Worm (Caenorhabditis elegans) whole organism, L1 larva: ENCODE measurements around the gene F40G9.12.

Experiments used
- C04F5.9 ChIP-seq: sonication (generic microtip); optimal IDR thresholded peaks from 2 replicates; lab custom pipeline; 2016; ENCODE audit warnings: missing genetic modification characterization, missing compliant biosample characterization
- aha-1 ChIP-seq: fragments of 150-350 bp; optimal IDR thresholded peaks from 2 replicates; lab custom pipeline; 2014; ENCODE audit warnings: missing biosample characterization, missing genetic modification characterization
- efl-1 ChIP-seq, 4 experiments: fragments of 150-350 bp; optimal IDR thresholded peaks in 3 of 4; peaks in 1 of 4; 1 replicate in 1 of 4; 2 replicates in 3 of 4; lab custom pipeline; 2014; ENCODE audit warnings: missing biosample characterization in 2 of 4, missing genetic modification characterization in 2 of 4, missing genetic modification reagents in 2 of 4
- lin-39 ChIP-seq: fragments of 150-350 bp; optimal IDR thresholded peaks from 2 replicates; lab custom pipeline; 2014; ENCODE audit warnings: missing biosample characterization, missing genetic modification reagents, missing genetic modification characterization
- pqm-1 ChIP-seq: sonication (generic microtip); optimal IDR thresholded peaks from 3 replicates; lab custom pipeline; 2017; ENCODE audit warnings: missing biosample characterization, missing genetic modification characterization

ce11 chrIII:207023-207422 is 35.4 kb downstream of the F40G9.12 start, which contains the start of gene W10C4.1:
- no peak for TF ChIP-seq lin-39
- TF ChIP-seq efl-1 (optimal IDR thresholded peaks at IDR 0.05; lab: Kevin White, UChicago), result no peak
- no peak for TF ChIP-seq efl-1 (GFP tag; optimal IDR thresholded peaks at IDR 0.05 in 1 of 2; lab: Kevin White, UChicago)
- no peak for TF ChIP-seq pqm-1 (tag; lab: Kevin White, UChicago)
- TF ChIP-seq C04F5.9 (tag; lab: Kevin White, UChicago), result no peak
- TF ChIP-seq aha-1 (tag; lab: Kevin White, UChicago), result no peak
